Fruit fly (Drosophila melanogaster): ENCODE data around the gene GatC.

Gene GatC

DNA sequence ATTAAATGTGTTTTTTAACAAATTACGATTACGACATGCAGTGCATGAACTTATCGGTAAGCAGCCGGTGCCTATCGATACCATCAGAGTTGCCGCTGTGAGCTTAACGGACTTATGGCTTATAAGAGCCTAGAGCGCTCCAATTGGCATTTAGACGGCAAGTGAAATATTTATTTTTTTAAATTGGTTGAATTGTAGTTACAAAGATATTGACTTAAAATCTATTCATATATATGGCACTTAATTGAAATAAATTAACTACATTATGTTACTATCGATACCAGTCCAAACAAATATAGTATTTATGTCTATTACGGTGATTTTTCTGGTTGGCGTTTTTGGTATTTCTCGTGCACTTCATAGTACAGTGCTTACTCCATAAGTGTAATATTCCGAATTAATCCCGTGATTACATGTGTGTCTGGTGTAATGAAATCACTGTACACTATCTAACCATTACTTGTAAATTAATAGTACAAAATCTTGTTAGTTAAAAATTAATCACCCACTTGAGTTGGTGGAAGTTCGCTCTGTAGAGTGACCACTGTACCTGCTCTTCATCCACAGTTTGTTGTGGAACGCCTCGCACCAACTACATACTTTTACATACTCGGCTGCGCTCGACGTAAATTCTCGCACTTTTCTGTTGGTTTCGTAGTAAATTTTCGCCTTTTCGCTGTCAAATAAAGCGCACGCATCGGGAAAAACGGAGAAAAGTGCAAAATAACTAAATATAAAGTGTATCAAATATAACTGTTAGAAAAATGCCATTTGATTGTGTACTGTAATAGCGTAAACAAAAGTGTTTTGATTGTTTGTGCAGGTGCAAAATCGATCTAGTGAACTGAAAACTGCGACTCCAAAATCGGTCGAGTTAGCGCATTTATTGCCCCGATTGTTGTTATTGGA is 2.4 kb upstream of the GatC start, which contains the start of the genes mRpS23 and CenG1A (continued):
- TF ChIP-seq mld (GFP tag; IDR thresholded peaks at IDR 0.05; ENCODE audit: partially characterized antibody) (peak; percentile 70; the same call in 2 of the 3 replicates), Hey (tag; optimal IDR thresholded peaks at IDR 0.05) (peak; percentile 99), Hr3 (GFP tag; optimal IDR thresholded peaks at IDR 0.05) (peak; percentile 100), bowl (GFP tag; IDR thresholded peaks at IDR 0.05) (peak; percentile 100), CG7556 (GFP tag; optimal IDR thresholded peaks at IDR 0.05) (peak; percentile 99), CG12155 (GFP tag; optimal IDR thresholded peaks at IDR 0.05) (peak; percentile 99), CG7963 (GFP tag; IDR thresholded peaks at IDR 0.05; ENCODE audit: partially characterized antibody) (peak; percentile 74; the same call in 2 of the 3 replicates), Awh (GFP tag; IDR thresholded peaks at IDR 0.05) (peak; percentile 100), CG6813 (GFP tag; optimal IDR thresholded peaks at IDR 0.05) (peak; percentile 100), CG34422 (GFP tag; IDR thresholded peaks at IDR 0.05) (peak; percentile 100), Chrac-16 (GFP tag; optimal IDR thresholded peaks at IDR 0.05) (peak; percentile 100), CoRest (tag; optimal IDR thresholded peaks at IDR 0.05) (peak; percentile 100), dan (GFP tag; IDR thresholded peaks at IDR 0.05) (peak; percentile 99), seq (GFP tag; IDR thresholded peaks at IDR 0.05) (peak; percentile 100), CG3838 (GFP tag; optimal IDR thresholded peaks at IDR 0.05) (peak; percentile 99), sisA (GFP tag; IDR thresholded peaks at IDR 0.05) (peak; percentile 100), Lpt (GFP tag; optimal IDR thresholded peaks at IDR 0.05) (no peak), Ada2b (GFP tag; IDR thresholded peaks at IDR 0.05) (peak; percentile 100), NC2β (GFP tag; optimal IDR thresholded peaks at IDR 0.05) (peak; percentile 100), CrebB (tag; optimal IDR thresholded peaks at IDR 0.05) (peak; percentile 100), CG14667 (GFP tag; IDR thresholded peaks at IDR 0.05) (peak; percentile 100), Sox102F (GFP tag; optimal IDR thresholded peaks at IDR 0.05) (peak; percentile 100), CG33557 (GFP tag; optimal IDR thresholded peaks at IDR 0.05) (peak; percentile 99), sug (tag; optimal IDR thresholded peaks at IDR 0.05) (peak; percentile 99), Eip74EF (GFP tag; optimal IDR thresholded peaks at IDR 0.05) (peak in 1 of 2 experiments; percentile 100), esg (GFP tag; conservative IDR thresholded peaks at IDR 0.05) (peak; percentile 100), jumu (GFP tag; optimal IDR thresholded peaks at IDR 0.05) (peak; percentile 100), sima (GFP tag; optimal IDR thresholded peaks at IDR 0.05) (peak; percentile 98), so (GFP tag; IDR thresholded peaks at IDR 0.05) (peak; percentile 100), row (GFP tag; IDR thresholded peaks at IDR 0.05) (peak; percentile 100), Bteb2 (GFP tag; optimal IDR thresholded peaks at IDR 0.05) (peak; percentile 100), Xrp1 (GFP tag; IDR thresholded peaks at IDR 0.05) (peak; percentile 100), CG13775 (GFP tag; optimal IDR thresholded peaks at IDR 0.05) (peak; percentile 99), CG12071 (GFP tag; optimal IDR thresholded peaks at IDR 0.05) (peak; percentile 100), C15 (GFP tag; IDR thresholded peaks at IDR 0.05) (peak; percentile 100), CG3163 (GFP tag; optimal IDR thresholded peaks at IDR 0.05) (peak; percentile 96), CG9609 (GFP tag; optimal IDR thresholded peaks at IDR 0.05) (peak; percentile 100), CG11247 (GFP tag; IDR thresholded peaks at IDR 0.05) (peak; percentile 100), Nf-YB (GFP tag; optimal IDR thresholded peaks at IDR 0.05) (peak; percentile 92), Atf3 (GFP tag; optimal IDR thresholded peaks at IDR 0.05) (peak; percentile 100), dysf (GFP tag; IDR thresholded peaks at IDR 0.05) (peak; percentile 100), tap (tag; optimal IDR thresholded peaks at IDR 0.05) (peak; percentile 100), bab2 (GFP tag; optimal IDR thresholded peaks at IDR 0.05) (peak; percentile 100), Ptx1 (GFP tag; IDR thresholded peaks at IDR 0.05) (peak; percentile 100), run (tag; optimal IDR thresholded peaks at IDR 0.05) (peak; percentile 100), CG11560 (tag; IDR thresholded peaks at IDR 0.05) (peak; percentile 95), CG31441 (GFP tag; IDR thresholded peaks at IDR 0.05) (peak; percentile 99), tin (GFP tag; optimal IDR thresholded peaks at IDR 0.05) (peak; percentile 100), chif (GFP tag; optimal IDR thresholded peaks at IDR 0.05) (peak; percentile 100)
